Worm (Caenorhabditis elegans): Measurements from ENCODE around the gene unc-9.

Gene unc-9

DNA sequence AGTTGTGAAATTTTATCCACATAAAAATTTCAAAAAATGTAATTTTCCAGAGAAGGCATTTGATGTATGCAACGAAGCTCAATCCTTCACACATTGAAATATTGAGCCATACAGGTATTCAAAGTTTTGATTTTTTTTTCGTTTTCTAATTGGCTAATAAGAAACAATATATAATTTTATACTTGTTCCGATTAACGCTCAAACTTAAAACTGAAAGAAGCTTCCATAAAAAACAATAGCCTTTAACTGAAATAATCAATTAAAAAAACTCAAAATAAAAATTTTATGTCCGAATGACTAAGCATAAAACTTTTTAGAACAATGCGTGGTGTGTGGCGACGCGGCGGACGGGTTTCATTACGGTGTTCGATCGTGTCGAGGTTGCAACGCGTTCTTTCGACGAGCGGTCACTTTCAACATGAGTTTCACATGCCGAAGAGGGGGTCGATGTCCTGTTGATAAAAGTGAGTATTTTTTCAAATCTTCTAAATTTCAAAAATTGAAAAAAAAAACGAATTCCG is 50.4 kb downstream of the unc-9 start, which contains the start of gene nhr-32:
nhr-32 (plus strand) TSS at position 51 of the 521 bp plus-strand sequence.
- no peak for TF ChIP-seq nfya-1 (tag; optimal IDR thresholded peaks at IDR 0.05; ENCODE audit: insufficient read depth)
- TF ChIP-seq nhr-43 (tag; optimal IDR thresholded peaks at IDR 0.05; ENCODE audit: poor library complexity, severe bottlenecking), result peak; percentile 14

DNA sequence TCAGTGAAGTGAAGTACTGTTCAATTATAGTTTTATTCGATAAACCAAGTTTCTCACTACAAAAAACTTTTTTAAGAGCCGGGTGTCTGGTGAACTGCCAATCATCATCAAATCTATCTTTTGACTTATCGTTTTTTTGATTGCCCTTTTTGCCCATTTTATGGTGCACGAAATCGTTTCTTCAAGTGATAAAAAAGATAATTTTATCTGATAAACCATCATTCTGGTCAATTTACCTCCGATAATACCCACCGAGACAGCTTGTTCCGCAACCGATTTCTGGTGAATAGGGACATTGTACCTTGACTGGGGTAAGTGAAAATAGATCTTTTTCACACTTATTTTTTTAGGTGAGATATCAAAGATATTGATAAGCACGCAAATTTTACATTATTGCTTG is 56.0 kb downstream of the unc-9 start, which contains the start of gene K08H2.10:
K08H2.10 (plus strand) TSS at position 230 of the 400 bp plus-strand sequence.
- TF ChIP-seq jun-1 (tag; optimal IDR thresholded peaks at IDR 0.05), result peak; percentile 43
- TF ChIP-seq nhr-23 (tag; optimal IDR thresholded peaks at IDR 0.05), result no peak
- TF ChIP-seq elt-2 (tag; optimal IDR thresholded peaks at IDR 0.05), result peak; percentile 97
- peak; percentile 45 for TF ChIP-seq pqm-1 (tag; optimal IDR thresholded peaks at IDR 0.05)

ce11 chrX:13261037-13261592 is 59.5 kb downstream of the unc-9 start:
- TF ChIP-seq elt-2 (tag; optimal IDR thresholded peaks at IDR 0.05), result peak; percentile 23
- TF ChIP-seq pqm-1 (tag; optimal IDR thresholded peaks at IDR 0.05), result peak; percentile 21

- TF ChIP-seq lin-15B (tag; optimal IDR thresholded peaks at IDR 0.05) (no peak), elt-1 (tag; optimal IDR thresholded peaks at IDR 0.05) (no peak), jun-1 (tag; optimal IDR thresholded peaks at IDR 0.05) (no peak), skn-1 (tag; optimal IDR thresholded peaks at IDR 0.05) (no peak), nhr-237 (tag; optimal IDR thresholded peaks at IDR 0.05) (no peak), unc-62 (GFP tag; optimal IDR thresholded peaks at IDR 0.05) (no peak), nfya-1 (tag; optimal IDR thresholded peaks at IDR 0.05; ENCODE audit: insufficient read depth) (no peak), ceh-28 (tag; optimal IDR thresholded peaks at IDR 0.05) (no peak), ceh-16 (tag; optimal IDR thresholded peaks at IDR 0.05) (no peak), sea-2 (GFP tag; optimal IDR thresholded peaks at IDR 0.05) (no peak), nhr-23 (tag; optimal IDR thresholded peaks at IDR 0.05) (no peak), ztf-4 (tag; optimal IDR thresholded peaks at IDR 0.05) (no peak), ZK546.5 (tag; optimal IDR thresholded peaks at IDR 0.05) (no peak), nhr-25 (tag; optimal IDR thresholded peaks at IDR 0.05) (no peak), fkh-10 (GFP tag; optimal IDR thresholded peaks at IDR 0.05) (no peak), aly-2 (tag; optimal IDR thresholded peaks at IDR 0.05) (no peak), nhr-28 (tag; optimal IDR thresholded peaks at IDR 0.05) (no peak), unc-39 (tag; optimal IDR thresholded peaks at IDR 0.05) (no peak), nhr-43 (tag; optimal IDR thresholded peaks at IDR 0.05; ENCODE audit: poor library complexity, severe bottlenecking) (no peak), egl-27 (tag; optimal IDR thresholded peaks at IDR 0.05) (no peak)
Measured at ce11 chrX:13262195-13262594, 60.6 kb downstream of the unc-9 start, which contains the start of gene K09A11.1. K09A11.1 (plus strand) TSS chrX:13262495.

- TF ChIP-seq ama-1 (optimal IDR thresholded peaks at IDR 0.05) (no peak), elt-3 (tag; optimal IDR thresholded peaks at IDR 0.05) (no peak), lsy-12 (tag; optimal IDR thresholded peaks at IDR 0.05) (peak; percentile 55), elt-2 (tag; optimal IDR thresholded peaks at IDR 0.05) (peak; percentile 49), pha-4 (tag; optimal IDR thresholded peaks at IDR 0.05) (peak; percentile 57), jun-1 (tag; optimal IDR thresholded peaks at IDR 0.05) (peak; percentile 55), hmg-11 (tag; optimal IDR thresholded peaks at IDR 0.05) (peak; percentile 84), skn-1 (tag; optimal IDR thresholded peaks at IDR 0.05) (peak; percentile 17), ztf-11 (tag; optimal IDR thresholded peaks at IDR 0.05) (no peak), sea-2 (GFP tag; optimal IDR thresholded peaks at IDR 0.05) (no peak), nhr-67 (tag; optimal IDR thresholded peaks at IDR 0.05) (no peak), R02D3.7 (tag; optimal IDR thresholded peaks at IDR 0.05) (no peak), zag-1 (tag; optimal IDR thresholded peaks at IDR 0.05) (no peak), lin-39 (tag; optimal IDR thresholded peaks at IDR 0.05) (peak; percentile 36), fkh-10 (GFP tag; optimal IDR thresholded peaks at IDR 0.05) (peak; percentile 23), nhr-23 (tag; optimal IDR thresholded peaks at IDR 0.05) (peak; percentile 19), lin-15B (tag; optimal IDR thresholded peaks at IDR 0.05) (no peak), tbx-2 (tag; optimal IDR thresholded peaks at IDR 0.05) (peak; percentile 52), nhr-76 (tag; optimal IDR thresholded peaks at IDR 0.05) (no peak), nhr-43 (tag; optimal IDR thresholded peaks at IDR 0.05; ENCODE audit: poor library complexity, severe bottlenecking) (peak; percentile 48), ceh-82 (tag; optimal IDR thresholded peaks at IDR 0.05) (peak; percentile 34), unc-62 (GFP tag; optimal IDR thresholded peaks at IDR 0.05) (peak; percentile 2)
Measured at ce11 chrX:13264550-13264949, 63.0 kb downstream of the unc-9 start.
